Fruit fly (Drosophila melanogaster) S2 (cell line): Measurements from ENCODE around the gene AstC-R1.

Experiments used
- CG8478 ChIP-seq: fragments of >200 bp; optimal IDR thresholded peaks from 2 replicates; lab custom pipeline; 2018
- CTCF ChIP-seq, 2 experiments: fragments of >200 bp; optimal IDR thresholded peaks; 2 replicates each; lab custom pipeline; 2018

- TF ChIP-seq CTCF (optimal IDR thresholded peaks at IDR 0.05; lab: Kevin White, UChicago), result no peak
- no peak for TF ChIP-seq CG8478 (lab: Kevin White, UChicago)
These were observed 33.4 kb upstream of the AstC-R1 start, which contains the start of gene CG32198 for dm6 chr3L:18526676-18527075.
